Fruit fly (Drosophila melanogaster) whole organism, embryonic: ENCODE measurements around the gene CG3097.

Experiments used
- Elba2 ChIP-seq: fragments of 200-800 bp; sonication (Bioruptor generic); optimal IDR thresholded peaks from 3 replicates; lab custom pipeline; 2016; ENCODE audit warnings: missing biosample characterization, missing genetic modification characterization
- hth ChIP-seq: fragments of >200 bp; optimal IDR thresholded peaks from 2 replicates; lab custom pipeline; 2017; ENCODE audit warnings: inconsistent platforms
- shn ChIP-seq: fragments of 200-800 bp; sonication (Bioruptor generic); optimal IDR thresholded peaks from 3 replicates; lab custom pipeline; 2016; ENCODE audit warnings: missing biosample characterization, missing genetic modification characterization

DNA sequence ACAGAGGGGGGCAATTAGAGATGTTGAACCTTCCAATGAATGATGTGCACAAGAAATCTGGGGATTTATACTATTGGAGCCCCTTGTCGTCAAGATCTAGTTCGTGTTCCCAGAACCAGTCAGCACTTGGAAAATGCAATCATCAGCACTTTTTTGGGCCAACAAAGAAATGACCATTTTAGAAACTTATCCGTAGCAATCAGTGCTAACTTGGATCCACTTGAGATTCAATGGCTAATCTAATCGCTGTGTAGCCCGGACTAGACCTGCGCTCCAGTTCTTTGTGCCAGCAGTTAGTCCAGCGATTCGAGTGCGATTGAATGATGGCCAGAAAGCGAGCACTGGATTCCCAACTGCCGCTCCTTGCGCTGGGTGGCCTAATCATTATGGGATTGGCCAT is 38.1 kb downstream of the CG3097 start, which contains the start of gene CG15773:
- no peak for TF ChIP-seq shn (GFP tag; lab: Kevin White, UChicago)
- no peak for TF ChIP-seq hth
- TF ChIP-seq Elba2 = no peak
